Worm (Caenorhabditis elegans): ENCODE measurements around the gene Y57A10C.1.

- TF ChIP-seq ztf-11 (tag; optimal IDR thresholded peaks at IDR 0.05) (no peak), tbx-2 (tag; optimal IDR thresholded peaks at IDR 0.05) (no peak), nhr-11 (tag; optimal IDR thresholded peaks at IDR 0.05) (no peak), vab-15 (tag; optimal IDR thresholded peaks at IDR 0.05) (no peak), nhr-28 (tag; optimal IDR thresholded peaks at IDR 0.05) (no peak), ceh-63 (GFP tag; optimal IDR thresholded peaks at IDR 0.05) (no peak), sptf-1 (tag; optimal IDR thresholded peaks at IDR 0.05) (no peak), irx-1 (tag; optimal IDR thresholded peaks at IDR 0.05) (no peak)
Observed at ce11 chrII:12387487-12387886, 24.8 kb downstream of the Y57A10C.1 start.
